Worm (Caenorhabditis elegans): Measurements from ENCODE around the gene F20B10.3.

DNA sequence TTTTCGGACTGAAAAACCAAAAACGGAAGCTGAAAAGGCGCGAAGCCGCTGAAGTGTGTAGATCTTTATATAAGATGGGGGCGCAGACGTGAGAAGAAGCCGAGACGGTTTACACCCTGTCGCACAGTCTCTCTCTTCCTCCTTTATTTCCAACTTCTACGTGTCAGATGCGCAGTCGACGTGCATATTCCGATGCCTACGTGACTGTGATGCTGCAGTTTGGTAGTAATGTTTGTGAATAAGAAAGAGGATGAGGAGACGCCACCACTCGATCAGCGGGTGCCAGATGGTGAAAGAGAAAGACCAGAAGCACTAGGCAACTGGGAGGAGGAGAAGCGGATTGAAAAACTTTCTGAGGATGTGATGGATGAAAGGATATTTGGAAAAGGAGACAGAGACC lies 50.2 kb downstream of the F20B10.3 start:
- TF ChIP-seq F49E8.2 (tag; optimal IDR thresholded peaks at IDR 0.05; ENCODE audit: borderline replicate concordance) (no peak), nhr-11 (tag; optimal IDR thresholded peaks at IDR 0.05) (no peak), egl-27 (tag; optimal IDR thresholded peaks at IDR 0.05) (no peak), nhr-77 (tag; optimal IDR thresholded peaks at IDR 0.05) (no peak), lin-29 (GFP tag; IDR thresholded peaks at IDR 0.05) (no peak), R02D3.7 (tag; optimal IDR thresholded peaks at IDR 0.05) (no peak), fkh-10 (GFP tag; optimal IDR thresholded peaks at IDR 0.05) (no peak), hlh-30 (tag; optimal IDR thresholded peaks at IDR 0.05; ENCODE audit: insufficient read depth) (no peak), ceh-82 (tag; optimal IDR thresholded peaks at IDR 0.05) (no peak)

Measured in whole organism, L4 larva.